Worm (Caenorhabditis elegans): ENCODE results near the gene T19C4.1.
A peak's percentile ranks its signal among the peaks of the same experiment; 100 is the strongest.

T19C4.1 gene

ce11 chrV:11123817-11124337 lies 25.6 kb upstream of the T19C4.1 start, which contains the start of the genes atp-5 and lmtr-3 (continued):
- peak in 1 of 2 experiments; percentile 55 for TF ChIP-seq mdl-1 (tag; optimal IDR thresholded peaks at IDR 0.05)
- TF ChIP-seq egl-13 (tag; optimal IDR thresholded peaks at IDR 0.05): peak; percentile 58
- no peak for TF ChIP-seq ztf-4 (tag; optimal IDR thresholded peaks at IDR 0.05)
- peak; percentile 79 for TF ChIP-seq irx-1 (tag; optimal IDR thresholded peaks at IDR 0.05)
- peak; percentile 54 for TF ChIP-seq jun-1 (tag; optimal IDR thresholded peaks at IDR 0.05)
- TF ChIP-seq C16A3.4 (tag; optimal IDR thresholded peaks at IDR 0.05): peak; percentile 73
- peak; percentile 89 for TF ChIP-seq nhr-71 (tag; optimal IDR thresholded peaks at IDR 0.05)
- no peak for TF ChIP-seq nhr-237 (tag; optimal IDR thresholded peaks at IDR 0.05)
- peak; percentile 15 to 81 (median 53) for TF ChIP-seq ceh-82 (tag; optimal IDR thresholded peaks at IDR 0.05)
- no peak for TF ChIP-seq tlp-1 (tag; optimal IDR thresholded peaks at IDR 0.05)
- peak in 1 of 2 experiments; percentile 81 for TF ChIP-seq ztf-11 (tag; optimal IDR thresholded peaks at IDR 0.05)
- no peak for TF ChIP-seq C34B4.2 (tag; optimal IDR thresholded peaks at IDR 0.05)
- peak; percentile 70 to 80 for TF ChIP-seq lin-35 (GFP tag; optimal IDR thresholded peaks at IDR 0.05)
- no peak for TF ChIP-seq aha-1 (tag; optimal IDR thresholded peaks at IDR 0.05)
- peak; percentile 98 for TF ChIP-seq rnt-1 (tag; optimal IDR thresholded peaks at IDR 0.05)
- no peak for TF ChIP-seq hlh-17 (GFP tag; optimal IDR thresholded peaks at IDR 0.05; ENCODE audit: borderline replicate concordance)
- peak; percentile 90 for TF ChIP-seq lin-14 (GFP tag; optimal IDR thresholded peaks at IDR 0.05)
- peak; percentile 19 for TF ChIP-seq lin-39 (tag; optimal IDR thresholded peaks at IDR 0.05)
- TF ChIP-seq lin-15B (tag; optimal IDR thresholded peaks at IDR 0.05): peak; percentile 64
- TF ChIP-seq pax-3 (tag; optimal IDR thresholded peaks at IDR 0.05): peak; percentile 68
- peak; percentile 78 for TF ChIP-seq nhr-20 (tag; optimal IDR thresholded peaks at IDR 0.05)
- no peak for TF ChIP-seq grh-1 (GFP tag; IDR thresholded peaks at IDR 0.05)
- TF ChIP-seq nhr-47 (tag; optimal IDR thresholded peaks at IDR 0.05): peak; percentile 81
- TF ChIP-seq sox-4 (tag; optimal IDR thresholded peaks at IDR 0.05): peak; percentile 53
- TF ChIP-seq sptf-1 (tag; optimal IDR thresholded peaks at IDR 0.05): no peak
- TF ChIP-seq hpl-2 (GFP tag; optimal IDR thresholded peaks at IDR 0.05): no peak
- peak; percentile 1 for TF ChIP-seq pag-3 (tag; optimal IDR thresholded peaks at IDR 0.05; ENCODE audit: borderline replicate concordance, insufficient read depth)
- TF ChIP-seq efl-1 (optimal IDR thresholded peaks at IDR 0.05): peak; percentile 70 to 71
- peak; percentile 74 to 95 for TF ChIP-seq efl-1 (GFP tag; optimal IDR thresholded peaks at IDR 0.05 in 1 of 2)
- no peak for TF ChIP-seq nhr-11 (tag; optimal IDR thresholded peaks at IDR 0.05)
- peak in 1 of 6 experiments; percentile 68 for TF ChIP-seq elt-3 (tag; optimal IDR thresholded peaks at IDR 0.05)
- TF ChIP-seq ces-1 (GFP tag; optimal IDR thresholded peaks at IDR 0.05): no peak
- TF ChIP-seq mab-9 (GFP tag; IDR thresholded peaks at IDR 0.05): peak; percentile 70; the same call in 1 of the 2 replicates
- TF ChIP-seq lsy-2 (tag; optimal IDR thresholded peaks at IDR 0.05): peak; percentile 66 to 78
- peak; percentile 32 for TF ChIP-seq C04F5.9 (tag; optimal IDR thresholded peaks at IDR 0.05)
- TF ChIP-seq ceh-88 (GFP tag; IDR thresholded peaks at IDR 0.05): no peak
- TF ChIP-seq unc-86 (tag; optimal IDR thresholded peaks at IDR 0.05): peak; percentile 58
- TF ChIP-seq egl-27 (tag; optimal IDR thresholded peaks at IDR 0.05): no peak
- TF ChIP-seq nhr-19 (GFP tag; conservative IDR thresholded peaks at IDR 0.05): peak; percentile 75
- TF ChIP-seq snpc-4 (tag; optimal IDR thresholded peaks at IDR 0.05): peak; percentile 63
- peak; percentile 80 for TF ChIP-seq tbx-2 (tag; optimal IDR thresholded peaks at IDR 0.05)
- TF ChIP-seq aly-2 (tag; optimal IDR thresholded peaks at IDR 0.05): no peak
- TF ChIP-seq xbp-1 (tag; optimal IDR thresholded peaks at IDR 0.05): peak; percentile 66
- TF ChIP-seq unc-130 (tag; optimal IDR thresholded peaks at IDR 0.05): peak; percentile 62
- peak; percentile 30 for TF ChIP-seq elt-2 (tag; optimal IDR thresholded peaks at IDR 0.05)
- TF ChIP-seq mep-1 (tag; optimal IDR thresholded peaks at IDR 0.05): peak; percentile 75
- TF ChIP-seq sup-37 (GFP tag; optimal IDR thresholded peaks at IDR 0.05): no peak
- TF ChIP-seq lin-13 (GFP tag; optimal IDR thresholded peaks at IDR 0.05): peak; percentile 59
- peak; percentile 82 for TF ChIP-seq snu-23 (GFP tag; optimal IDR thresholded peaks at IDR 0.05)
- TF ChIP-seq nhr-77 (tag; optimal IDR thresholded peaks at IDR 0.05): peak; percentile 16

Data from whole organism, L1 larva.